Worm (Caenorhabditis elegans) whole organism, L4 larva: ENCODE measurements around the gene snpc-1.1.

Source experiments
- D1046.2 ChIP-seq: fragments of 200-800 bp; sonication (Bioruptor generic); IDR thresholded peaks from 2 replicates; pipeline ENCODE4 v1.3.6; 2022; ENCODE audit warnings: missing genetic modification characterization, missing compliant biosample characterization
- F37D6.2 ChIP-seq: sonication (generic microtip); optimal IDR thresholded peaks from 2 replicates; lab custom pipeline; 2016; ENCODE audit warnings: mild to moderate bottlenecking, missing genetic modification characterization, missing compliant biosample characterization
- F44E2.7 ChIP-seq: fragments of 200-800 bp; sonication (Bioruptor generic); IDR thresholded peaks from 2 replicates; pipeline ENCODE4 v2.1.2; 2022; ENCODE audit warnings: missing genetic modification characterization, missing compliant biosample characterization
- F49E8.2 ChIP-seq: sonication (generic microtip); optimal IDR thresholded peaks from 2 replicates; lab custom pipeline; 2016; ENCODE audit warnings: missing compliant biosample characterization, mild to moderate bottlenecking, missing genetic modification characterization, borderline replicate concordance
- Y48G9A.11 ChIP-seq: fragments of 200-800 bp; sonication (Bioruptor generic); IDR thresholded peaks from 2 replicates; pipeline ENCODE4 v1.3.6; 2022; ENCODE audit warnings: missing genetic modification reagents, missing genetic modification characterization, missing compliant biosample characterization
- ZK337.2 ChIP-seq: fragments of 200-800 bp; sonication (Bioruptor generic); IDR thresholded peaks from 2 replicates; pipeline ENCODE4 v1.3.6; 2022; ENCODE audit warnings: missing genetic modification reagents, missing genetic modification characterization, missing compliant biosample characterization
- aha-1 ChIP-seq: fragments of 150-350 bp; peaks from one replicate; lab custom pipeline; 2014; ENCODE audit warnings: missing biosample characterization, missing genetic modification characterization
- ceh-20 ChIP-seq: fragments of 200-800 bp; sonication (Bioruptor generic); IDR thresholded peaks from 2 replicates; pipeline ENCODE4 v1.3.6; 2022; ENCODE audit warnings: missing genetic modification reagents, missing genetic modification characterization, missing compliant biosample characterization
- ceh-28 ChIP-seq: fragments of 150-350 bp; optimal IDR thresholded peaks from 2 replicates; lab custom pipeline; 2014; ENCODE audit warnings: missing biosample characterization, missing genetic modification reagents, missing genetic modification characterization
- ceh-44 ChIP-seq: fragments of 200-800 bp; sonication (Bioruptor generic); IDR thresholded peaks from 2 replicates; pipeline ENCODE4 v1.3.6; 2022; ENCODE audit warnings: missing genetic modification reagents, missing genetic modification characterization, missing compliant biosample characterization
- ctbp-1 ChIP-seq: fragments of 200-800 bp; sonication (Bioruptor generic); IDR thresholded peaks from 2 replicates; pipeline ENCODE4 v1.3.6; 2022; ENCODE audit warnings: missing genetic modification reagents, missing genetic modification characterization, missing compliant biosample characterization
- daf-12 ChIP-seq: fragments of 150-350 bp; optimal IDR thresholded peaks from 2 replicates; lab custom pipeline; 2014; ENCODE audit warnings: missing biosample characterization, missing genetic modification reagents, missing genetic modification characterization
- daf-16 ChIP-seq, 3 experiments: sonication (generic microtip); optimal IDR thresholded peaks; 2 replicates each; lab custom pipeline; 2016 to 2017; ENCODE audit warnings: missing genetic modification characterization in 3 of 3, missing genetic modification reagents in 3 of 3, mild to moderate bottlenecking in 2 of 3, missing compliant biosample characterization in 2 of 3, missing biosample characterization in 1 of 3, moderate library complexity in 1 of 3
- daf-8 ChIP-seq: fragments of 200-800 bp; sonication (Bioruptor generic); IDR thresholded peaks from 2 replicates; pipeline ENCODE4 v1.3.6; 2022; ENCODE audit warnings: missing genetic modification characterization, missing compliant biosample characterization
- dmd-8 ChIP-seq: fragments of 200-800 bp; sonication (Bioruptor generic); IDR thresholded peaks from 2 replicates; pipeline ENCODE4 v1.3.6; 2022; ENCODE audit warnings: missing genetic modification characterization, missing compliant biosample characterization
- dmd-9 ChIP-seq: fragments of 200-800 bp; sonication (Bioruptor generic); IDR thresholded peaks from 2 replicates; pipeline ENCODE4 v1.3.6; 2022; ENCODE audit warnings: missing genetic modification reagents, missing genetic modification characterization, missing compliant biosample characterization
- dve-1 ChIP-seq: sonication (generic microtip); optimal IDR thresholded peaks from 2 replicates; lab custom pipeline; 2017; ENCODE audit warnings: antibody characterized with exemption, mild to moderate bottlenecking, missing genetic modification characterization, missing compliant biosample characterization; ENCODE audit not compliant: insufficient read depth
- egl-27 ChIP-seq: sonication (generic microtip); optimal IDR thresholded peaks from 3 replicates; lab custom pipeline; 2017; ENCODE audit warnings: missing biosample characterization, missing genetic modification reagents, missing genetic modification characterization
- fkh-10 ChIP-seq: fragments of 150-350 bp; optimal IDR thresholded peaks from 2 replicates; lab custom pipeline; 2014; ENCODE audit warnings: missing biosample characterization, missing genetic modification reagents, missing genetic modification characterization
- gei-8 ChIP-seq: fragments of 200-800 bp; sonication (Bioruptor generic); optimal IDR thresholded peaks from 2 replicates; lab custom pipeline; 2018; ENCODE audit warnings: mild to moderate bottlenecking, missing genetic modification characterization, missing compliant biosample characterization
- hif-1 ChIP-seq, 2 experiments: sonication (generic microtip); optimal IDR thresholded peaks; 2 replicates each; lab custom pipeline; 2016 to 2017; ENCODE audit warnings: missing compliant biosample characterization in 2 of 2, missing genetic modification characterization in 2 of 2, missing genetic modification reagents in 2 of 2, missing genotype in 2 of 2, mild to moderate bottlenecking in 1 of 2
- hlh-11 ChIP-seq: fragments of 200-800 bp; sonication (Bioruptor generic); optimal IDR thresholded peaks from 2 replicates; lab custom pipeline; 2018; ENCODE audit warnings: mild to moderate bottlenecking, missing genetic modification characterization, missing compliant biosample characterization
- hlh-30 ChIP-seq: sonication (generic microtip); optimal IDR thresholded peaks from 2 replicates; lab custom pipeline; 2017; ENCODE audit warnings: antibody characterized with exemption, mild to moderate bottlenecking, missing genetic modification characterization, missing compliant biosample characterization; ENCODE audit not compliant: insufficient read depth
- lin-1 ChIP-seq: fragments of 200-800 bp; sonication (Bioruptor generic); IDR thresholded peaks from 2 replicates; pipeline ENCODE4 v1.3.6; 2022; ENCODE audit warnings: missing genetic modification reagents, missing genetic modification characterization, missing compliant biosample characterization
- lir-3 ChIP-seq: sonication (generic microtip); optimal IDR thresholded peaks from 2 replicates; lab custom pipeline; 2016; ENCODE audit warnings: mild to moderate bottlenecking, missing genetic modification characterization, missing compliant biosample characterization
- madf-9 ChIP-seq: fragments of 200-800 bp; sonication (Bioruptor generic); conservative IDR thresholded peaks from 2 replicates; pipeline ENCODE4 v1.3.6; 2022; ENCODE audit warnings: missing genetic modification reagents, missing genetic modification characterization, missing compliant biosample characterization
- mdl-1 ChIP-seq, 2 experiments: fragments of 150-350 bp in 1 of 2; sonication (generic microtip) in 1 of 2; optimal IDR thresholded peaks; 2 replicates each; lab custom pipeline; 2014 to 2017; ENCODE audit warnings: missing biosample characterization in 2 of 2, missing genetic modification characterization in 2 of 2
- mdt-29 ChIP-seq: fragments of 200-800 bp; sonication (Bioruptor generic); IDR thresholded peaks from 2 replicates; pipeline ENCODE4 v1.3.6; 2022; ENCODE audit warnings: missing genetic modification reagents, missing genetic modification characterization, missing compliant biosample characterization
- mes-2 ChIP-seq: sonication (generic microtip); optimal IDR thresholded peaks from 2 replicates; lab custom pipeline; 2016; ENCODE audit warnings: missing genotype, mild to moderate bottlenecking, missing genetic modification characterization, missing compliant biosample characterization; ENCODE audit not compliant: poor library complexity, severe bottlenecking
- nhr-10 ChIP-seq: fragments of 150-350 bp; optimal IDR thresholded peaks from 2 replicates; lab custom pipeline; 2014; ENCODE audit warnings: missing biosample characterization, missing genetic modification characterization
- nhr-102 ChIP-seq: sonication (generic microtip); optimal IDR thresholded peaks from 2 replicates; lab custom pipeline; 2016; ENCODE audit warnings: mild to moderate bottlenecking, missing genetic modification characterization, moderate library complexity, missing compliant biosample characterization
- nhr-237 ChIP-seq: sonication (generic microtip); optimal IDR thresholded peaks from 2 replicates; lab custom pipeline; 2017; ENCODE audit warnings: missing biosample characterization, missing genetic modification characterization
- nhr-28 ChIP-seq: fragments of 150-350 bp; optimal IDR thresholded peaks from 2 replicates; lab custom pipeline; 2014; ENCODE audit warnings: missing biosample characterization, missing genetic modification characterization
- nhr-41 ChIP-seq: fragments of 200-800 bp; sonication (Bioruptor generic); IDR thresholded peaks from 2 replicates; pipeline ENCODE4 v1.3.6; 2022; ENCODE audit warnings: missing genetic modification reagents, missing genetic modification characterization, missing compliant biosample characterization
- nhr-42 ChIP-seq: fragments of 200-800 bp; sonication (Bioruptor generic); IDR thresholded peaks from 2 replicates; pipeline ENCODE4 v1.3.6; 2022; ENCODE audit warnings: missing genetic modification characterization, missing compliant biosample characterization
- nhr-6 ChIP-seq: fragments of 150-350 bp; optimal IDR thresholded peaks from 2 replicates; lab custom pipeline; 2014; ENCODE audit warnings: missing biosample characterization, missing genetic modification characterization
- nhr-77 ChIP-seq: fragments of 150-350 bp; optimal IDR thresholded peaks from 2 replicates; lab custom pipeline; 2014; ENCODE audit warnings: missing biosample characterization, missing genetic modification characterization
- pha-4 ChIP-seq, 2 experiments: fragments of 150-350 bp in 1 of 2; fragments of 200-800 bp in 1 of 2; sonication (Bioruptor generic) in 1 of 2; IDR thresholded peaks in 1 of 2; optimal IDR thresholded peaks in 1 of 2; 2 replicates each; pipeline versions ENCODE4 v1.3.6 to Lab custom; 2014 to 2022; ENCODE audit warnings: missing genetic modification characterization in 2 of 2, missing genetic modification reagents in 2 of 2, missing biosample characterization in 1 of 2, missing compliant biosample characterization in 1 of 2
- pqm-1 ChIP-seq: sonication (generic microtip); optimal IDR thresholded peaks from 2 replicates; lab custom pipeline; 2017; ENCODE audit warnings: missing biosample characterization, missing genetic modification characterization
- rbr-2 ChIP-seq: sonication (generic microtip); optimal IDR thresholded peaks from 2 replicates; lab custom pipeline; 2016; ENCODE audit warnings: missing genotype, missing genetic modification characterization, missing compliant biosample characterization
- saeg-2 ChIP-seq: fragments of 200-800 bp; sonication (Bioruptor generic); IDR thresholded peaks from 2 replicates; pipeline ENCODE4 v1.3.6; 2022; ENCODE audit warnings: missing genetic modification reagents, missing genetic modification characterization, missing compliant biosample characterization
- sdz-12 ChIP-seq: fragments of 200-800 bp; sonication (Bioruptor generic); optimal IDR thresholded peaks from 2 replicates; lab custom pipeline; 2018; ENCODE audit warnings: mild to moderate bottlenecking, missing genetic modification characterization, missing compliant biosample characterization
- set-16 ChIP-seq: fragments of 200-800 bp; sonication (Bioruptor generic); IDR thresholded peaks from 2 replicates; pipeline ENCODE4 v1.3.6; 2022; ENCODE audit warnings: missing genetic modification reagents, missing genetic modification characterization, missing compliant biosample characterization
- snpc-1.2 ChIP-seq: fragments of 200-800 bp; sonication (Bioruptor generic); IDR thresholded peaks from 2 replicates; pipeline ENCODE4 v1.3.6; 2022; ENCODE audit warnings: missing genetic modification reagents, missing genetic modification characterization, missing compliant biosample characterization
- snpc-4 ChIP-seq: fragments of 150-350 bp; optimal IDR thresholded peaks from 2 replicates; lab custom pipeline; 2014; ENCODE audit warnings: missing biosample characterization, missing genetic modification characterization
- spr-1 ChIP-seq: sonication (generic microtip); optimal IDR thresholded peaks from 2 replicates; lab custom pipeline; 2016; ENCODE audit warnings: mild to moderate bottlenecking, missing genetic modification characterization, missing compliant biosample characterization
- spr-3 ChIP-seq: fragments of 200-800 bp; sonication (Bioruptor generic); optimal IDR thresholded peaks from 2 replicates; lab custom pipeline; 2018; ENCODE audit warnings: mild to moderate bottlenecking, missing genetic modification characterization, missing compliant biosample characterization
- unc-130 ChIP-seq: sonication (generic microtip); optimal IDR thresholded peaks from 2 replicates; lab custom pipeline; 2016; ENCODE audit warnings: missing genetic modification reagents, missing genetic modification characterization, missing compliant biosample characterization
- unc-39 ChIP-seq: sonication (generic microtip); optimal IDR thresholded peaks from 2 replicates; lab custom pipeline; 2017; ENCODE audit warnings: missing biosample characterization, missing genetic modification characterization
- zfp-2 ChIP-seq: sonication (generic microtip); optimal IDR thresholded peaks from 2 replicates; lab custom pipeline; 2016; ENCODE audit warnings: mild to moderate bottlenecking, missing genetic modification characterization, missing compliant biosample characterization
- zfp-3 ChIP-seq: fragments of 200-800 bp; sonication (Bioruptor generic); conservative IDR thresholded peaks from 2 replicates; pipeline ENCODE4 v1.3.6; 2022; ENCODE audit warnings: missing genetic modification reagents, missing genetic modification characterization, missing compliant biosample characterization

snpc-1.1 gene

DNA sequence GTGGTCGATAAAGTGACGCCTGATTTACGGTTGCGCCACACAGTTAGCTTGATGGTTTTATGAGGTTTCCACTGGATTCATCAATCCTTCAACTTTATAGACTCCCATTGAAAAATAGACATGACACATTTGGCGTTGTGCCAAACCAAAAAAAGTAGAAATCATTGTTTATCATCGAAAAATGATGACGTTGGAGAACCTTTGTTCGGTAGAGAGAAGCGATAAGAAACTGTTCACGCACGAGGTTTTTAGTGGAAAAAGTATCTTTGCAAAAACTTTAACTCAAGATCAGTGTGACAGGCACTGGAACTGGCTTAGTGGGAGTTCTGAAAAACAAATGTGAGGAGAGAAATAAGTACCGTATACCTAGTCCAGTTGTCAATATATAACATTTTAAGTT lies 32.5 kb upstream of the snpc-1.1 start:
- TF ChIP-seq hlh-11 (tag; lab: Kevin White, UChicago) (peak; percentile 37), D1046.2 (GFP tag; lab: Robert Waterston, UW) (no peak), daf-16 (GFP tag; optimal IDR thresholded peaks at IDR 0.05; lab: Kevin White, UChicago) (no peak), daf-16 (tag; optimal IDR thresholded peaks at IDR 0.05; lab: Kevin White, UChicago) (peak; percentile 26), egl-27 (tag; lab: Kevin White, UChicago) (no peak), F37D6.2 (tag; lab: Kevin White, UChicago) (no peak), nhr-42 (GFP tag; lab: Robert Waterston, UW) (no peak), madf-9 (GFP tag; lab: Robert Waterston, UW) (no peak), lin-1 (GFP tag; lab: Robert Waterston, UW) (no peak), hif-1 (tag; optimal IDR thresholded peaks at IDR 0.05; lab: Kevin White, UChicago) (no peak), ctbp-1 (no peak), unc-39 (tag; lab: Kevin White, UChicago) (no peak), nhr-28 (tag; lab: Kevin White, UChicago) (peak; percentile 52), hlh-30 (peak; percentile 46), dve-1 (tag; lab: Kevin White, UChicago) (peak; percentile 7), ZK337.2 (GFP tag; lab: Robert Waterston, UW) (no peak), spr-3 (GFP tag; lab: Kevin White, UChicago) (no peak), mdl-1 (tag; optimal IDR thresholded peaks at IDR 0.05; lab: Kevin White, UChicago) (no peak), daf-12 (tag; lab: Kevin White, UChicago) (no peak), daf-8 (GFP tag; lab: Robert Waterston, UW) (no peak), zfp-2 (no peak), saeg-2 (GFP tag; lab: Robert Waterston, UW) (no peak), nhr-102 (tag; lab: Kevin White, UChicago) (no peak), F49E8.2 (no peak), mdt-29 (GFP tag; lab: Robert Waterston, UW) (no peak), pha-4 (GFP tag; IDR thresholded peaks at IDR 0.05; lab: Robert Waterston, UW) (no peak), pha-4 (tag; optimal IDR thresholded peaks at IDR 0.05; lab: Kevin White, UChicago) (no peak), unc-130 (GFP tag; lab: Kevin White, UChicago) (no peak), nhr-10 (tag; lab: Kevin White, UChicago) (no peak), fkh-10 (GFP tag; lab: Kevin White, UChicago) (no peak), dmd-8 (GFP tag; lab: Robert Waterston, UW) (no peak), nhr-6 (no peak), set-16 (no peak), pqm-1 (tag; lab: Kevin White, UChicago) (peak; percentile 31), snpc-1.2 (no peak), gei-8 (no peak), ceh-28 (tag; lab: Kevin White, UChicago) (no peak), F44E2.7 (GFP tag; lab: Robert Waterston, UW) (no peak), zfp-3 (GFP tag; lab: Robert Waterston, UW) (no peak), nhr-77 (tag; lab: Kevin White, UChicago) (peak; percentile 67), nhr-41 (GFP tag; lab: Robert Waterston, UW) (no peak), rbr-2 (tag; lab: Kevin White, UChicago) (no peak), lir-3 (tag; lab: Kevin White, UChicago) (no peak), aha-1 (no peak), sdz-12 (GFP tag; lab: Kevin White, UChicago) (no peak), spr-1 (tag; lab: Kevin White, UChicago) (no peak), mes-2 (tag; lab: Kevin White, UChicago) (no peak), Y48G9A.11 (GFP tag; lab: Robert Waterston, UW) (no peak), snpc-4 (no peak), ceh-44 (GFP tag; lab: Robert Waterston, UW) (no peak), ceh-20 (GFP tag; lab: Robert Waterston, UW) (no peak), dmd-9 (no peak), nhr-237 (no peak)
